Fruit fly (Drosophila melanogaster) whole organism: Measurements from ENCODE around the gene Cat.

ENCODE experiments used
- pan ChIP-seq: fragments of >200 bp; optimal IDR thresholded peaks from 2 replicates; lab custom pipeline; 2017
- psq ChIP-seq: fragments of >200 bp; optimal IDR thresholded peaks from 2 replicates; lab custom pipeline; 2017
- usp ChIP-seq: fragments of >200 bp; optimal IDR thresholded peaks from 2 replicates; lab custom pipeline; 2017; ENCODE audit warnings: missing biosample characterization, missing genetic modification characterization, mixed read lengths

dm6 chr3L:18786427-18787104, 35.8 kb upstream of the Cat start:
- TF ChIP-seq usp (GFP tag; lab: Kevin White, UChicago) (no peak), pan (lab: Kevin White, UChicago) (no peak), psq (lab: Kevin White, UChicago) (no peak)
